Fruit fly (Drosophila melanogaster): Measurements from ENCODE around the gene CG33722.
A peak's percentile ranks its signal among the peaks of the same experiment; 100 is the strongest.

Gene CG33722

dm6 chr3R:8264302-8265080, 20.6 kb downstream of the CG33722 start, which contains the start of the genes RPA1 and Mcm2 (continued):
- TF ChIP-seq Hmx (GFP tag; optimal IDR thresholded peaks at IDR 0.05) (no peak), Xrp1 (GFP tag; IDR thresholded peaks at IDR 0.05) (peak; percentile 71), CG9797 (GFP tag; optimal IDR thresholded peaks at IDR 0.05) (no peak), HHEX (GFP tag; optimal IDR thresholded peaks at IDR 0.05) (peak; percentile 55), Lpt (GFP tag; optimal IDR thresholded peaks at IDR 0.05) (no peak), Max (GFP tag; optimal IDR thresholded peaks at IDR 0.05) (peak; percentile 57), dm (GFP tag; optimal IDR thresholded peaks at IDR 0.05) (peak; percentile 34), CG3281 (GFP tag; optimal IDR thresholded peaks at IDR 0.05) (peak; percentile 76), CG13624 (GFP tag; optimal IDR thresholded peaks at IDR 0.05) (peak; percentile 15), sens-2 (GFP tag; IDR thresholded peaks at IDR 0.05) (peak; percentile 56; the same call in 1 of the 2 replicates), CG32772 (GFP tag; IDR thresholded peaks at IDR 0.05) (peak; percentile 70), NC2α (GFP tag; optimal IDR thresholded peaks at IDR 0.05) (no peak), chm (GFP tag; IDR thresholded peaks at IDR 0.05) (peak; percentile 79), tll (GFP tag; optimal IDR thresholded peaks at IDR 0.05) (no peak), Taf1 (GFP tag; IDR thresholded peaks at IDR 0.05) (peak; percentile 58; the same call in 1 of the 2 replicates), CG31365 (tag; optimal IDR thresholded peaks at IDR 0.05) (peak; percentile 86), Chrac-16 (GFP tag; optimal IDR thresholded peaks at IDR 0.05) (peak; percentile 82), Scr (GFP tag; IDR thresholded peaks at IDR 0.05; ENCODE audit: partially characterized antibody) (peak; percentile 15; the same call in 1 of the 2 replicates), CG12391 (tag; optimal IDR thresholded peaks at IDR 0.05) (peak; percentile 81), ken (GFP tag; IDR thresholded peaks at IDR 0.05) (peak; percentile 78), nau (GFP tag; optimal IDR thresholded peaks at IDR 0.05) (no peak), Antp (GFP tag; optimal IDR thresholded peaks at IDR 0.05) (peak; percentile 58), Hey (tag; optimal IDR thresholded peaks at IDR 0.05) (no peak), pfk (GFP tag; optimal IDR thresholded peaks at IDR 0.05) (no peak), slou (GFP tag; optimal IDR thresholded peaks at IDR 0.05) (peak; percentile 62), Nf-YC (tag; optimal IDR thresholded peaks at IDR 0.05) (peak; percentile 80), Poxn (GFP tag; IDR thresholded peaks at IDR 0.05) (peak; percentile 54; the same call in 1 of the 2 replicates), NfI (GFP tag; optimal IDR thresholded peaks at IDR 0.05) (peak; percentile 82), Hr78 (GFP tag; optimal IDR thresholded peaks at IDR 0.05) (no peak), NK7.1 (GFP tag; optimal IDR thresholded peaks at IDR 0.05) (no peak), nerfin-1 (tag; optimal IDR thresholded peaks at IDR 0.05) (peak; percentile 64), CG18619 (GFP tag; optimal IDR thresholded peaks at IDR 0.05) (peak; percentile 80), MESR4 (GFP tag; optimal IDR thresholded peaks at IDR 0.05) (peak; percentile 42), Dfd (GFP tag; optimal IDR thresholded peaks at IDR 0.05) (no peak), CG3065 (GFP tag; optimal IDR thresholded peaks at IDR 0.05) (no peak), prd (optimal IDR thresholded peaks at IDR 0.05) (no peak), prd (GFP tag; IDR thresholded peaks at IDR 0.05) (peak; percentile 88), CG4424 (GFP tag; optimal IDR thresholded peaks at IDR 0.05) (peak; percentile 84), wek (GFP tag; optimal IDR thresholded peaks at IDR 0.05) (no peak), CG10267 (tag; optimal IDR thresholded peaks at IDR 0.05) (peak; percentile 86), odd (GFP tag; optimal IDR thresholded peaks at IDR 0.05) (no peak), CG31441 (GFP tag; IDR thresholded peaks at IDR 0.05) (peak; percentile 88), CG7963 (GFP tag; IDR thresholded peaks at IDR 0.05; ENCODE audit: partially characterized antibody) (no peak), zfh1 (GFP tag; IDR thresholded peaks at IDR 0.05) (peak; percentile 82), CG15479 (GFP tag; optimal IDR thresholded peaks at IDR 0.05) (no peak), CG11723 (GFP tag; optimal IDR thresholded peaks at IDR 0.05) (peak; percentile 55), cwo (GFP tag; optimal IDR thresholded peaks at IDR 0.05) (peak; percentile 49), ewg (GFP tag; optimal IDR thresholded peaks at IDR 0.05) (peak; percentile 42), vfl (GFP tag; optimal IDR thresholded peaks at IDR 0.05) (no peak)
